Fruit fly (Drosophila melanogaster) whole organism, prepupa: ENCODE data around the gene CheA75a.

Source experiments
- CG10631 ChIP-seq: fragments of 200-800 bp; sonication (Bioruptor generic); optimal IDR thresholded peaks from 2 replicates; lab custom pipeline; 2016; ENCODE audit warnings: missing biosample characterization, missing genetic modification characterization
- CG10669 ChIP-seq: fragments of 200-800 bp; sonication (Bioruptor generic); optimal IDR thresholded peaks from 3 replicates; lab custom pipeline; 2018; ENCODE audit warnings: missing biosample characterization, mild to moderate bottlenecking, missing genetic modification characterization, moderate library complexity
- CG11294 ChIP-seq: fragments of 200-800 bp; sonication (Bioruptor generic); IDR thresholded peaks from 2 replicates; pipeline ENCODE4 v1.3.6; 2022; ENCODE audit warnings: missing biosample characterization, missing genetic modification characterization
- CG11762 ChIP-seq: fragments of 200-800 bp; sonication (Bioruptor generic); optimal IDR thresholded peaks from 3 replicates; lab custom pipeline; 2016; ENCODE audit warnings: missing biosample characterization, missing genetic modification characterization; ENCODE audit not compliant: insufficient read depth
- CG11902 ChIP-seq: fragments of 200-800 bp; sonication (Bioruptor generic); optimal IDR thresholded peaks from 3 replicates; lab custom pipeline; 2016; ENCODE audit warnings: missing biosample characterization, missing genetic modification characterization
- CG15336 ChIP-seq: fragments of 200-800 bp; sonication (Bioruptor generic); IDR thresholded peaks from 2 replicates; pipeline ENCODE4 v1.3.6; 2022; ENCODE audit warnings: missing biosample characterization, missing genetic modification characterization
- CG1621 ChIP-seq: fragments of 200-800 bp; sonication (Bioruptor generic); optimal IDR thresholded peaks from 3 replicates; lab custom pipeline; 2018; ENCODE audit warnings: missing biosample characterization, mild to moderate bottlenecking, missing genetic modification characterization
- CG16779 ChIP-seq: fragments of 200-800 bp; sonication (Bioruptor generic); optimal IDR thresholded peaks from 3 replicates; lab custom pipeline; 2017; ENCODE audit warnings: missing biosample characterization, mild to moderate bottlenecking, missing genetic modification characterization
- CG31627 ChIP-seq: fragments of 200-800 bp; sonication (Bioruptor generic); optimal IDR thresholded peaks from 3 replicates; lab custom pipeline; 2016; ENCODE audit warnings: missing biosample characterization, missing genetic modification characterization
- CG32006 ChIP-seq: fragments of 200-800 bp; sonication (Bioruptor generic); optimal IDR thresholded peaks from 3 replicates; lab custom pipeline; 2017; ENCODE audit warnings: missing biosample characterization, mild to moderate bottlenecking, missing genetic modification characterization
- CG34406 ChIP-seq: fragments of 200-800 bp; sonication (Bioruptor generic); optimal IDR thresholded peaks from 3 replicates; lab custom pipeline; 2016; ENCODE audit warnings: missing biosample characterization, missing genetic modification characterization
- CG4318 ChIP-seq: fragments of 200-800 bp; sonication (Bioruptor generic); optimal IDR thresholded peaks from 3 replicates; lab custom pipeline; 2017; ENCODE audit warnings: missing biosample characterization, mild to moderate bottlenecking, missing genetic modification characterization
- CG6276 ChIP-seq: fragments of 200-800 bp; sonication (Bioruptor generic); optimal IDR thresholded peaks from 2 replicates; lab custom pipeline; 2017; ENCODE audit warnings: missing biosample characterization, mild to moderate bottlenecking, missing genetic modification characterization
- CG6792 ChIP-seq: fragments of 200-800 bp; sonication (Bioruptor generic); optimal IDR thresholded peaks from 3 replicates; lab custom pipeline; 2016; ENCODE audit warnings: missing biosample characterization, missing genetic modification characterization
- CG6808 ChIP-seq: fragments of 200-800 bp; sonication (Bioruptor generic); optimal IDR thresholded peaks from 3 replicates; lab custom pipeline; 2017; ENCODE audit warnings: missing biosample characterization, missing genetic modification characterization, mild to moderate bottlenecking, moderate library complexity, missing genetic modification reagents
- CG6854 ChIP-seq: fragments of 200-800 bp; sonication (Bioruptor generic); optimal IDR thresholded peaks from 2 replicates; lab custom pipeline; 2017; ENCODE audit warnings: missing biosample characterization, mild to moderate bottlenecking, missing genetic modification characterization
- CG7368 ChIP-seq: fragments of 200-800 bp; sonication (Bioruptor generic); optimal IDR thresholded peaks from 3 replicates; lab custom pipeline; 2016; ENCODE audit warnings: missing biosample characterization, missing genetic modification characterization
- CG8319 ChIP-seq: fragments of 200-800 bp; sonication (Bioruptor generic); optimal IDR thresholded peaks from 3 replicates; lab custom pipeline; 2016; ENCODE audit warnings: missing biosample characterization, missing genetic modification characterization
- Eip75B ChIP-seq: fragments of 200-800 bp; sonication (Bioruptor generic); optimal IDR thresholded peaks from 3 replicates; lab custom pipeline; 2016; ENCODE audit warnings: missing biosample characterization, missing genetic modification characterization
- Eip78C ChIP-seq: fragments of 200-800 bp; sonication (Bioruptor generic); peaks from one replicate; lab custom pipeline; 2016; ENCODE audit warnings: missing biosample characterization, missing genetic modification characterization
- Ets21C ChIP-seq: fragments of 200-800 bp; sonication (Bioruptor generic); optimal IDR thresholded peaks from 3 replicates; lab custom pipeline; 2016; ENCODE audit warnings: missing biosample characterization, missing genetic modification characterization
- Ets96B ChIP-seq: fragments of 200-800 bp; optimal IDR thresholded peaks from 2 replicates; lab custom pipeline; 2019; ENCODE audit warnings: missing biosample characterization, mild to moderate bottlenecking, missing genetic modification characterization, moderate library complexity
- Gug ChIP-seq: fragments of 200-800 bp; sonication (Bioruptor generic); IDR thresholded peaks from 2 replicates; pipeline ENCODE4 v1.3.6; 2022; ENCODE audit warnings: missing biosample characterization, missing genetic modification characterization
- Hr38 ChIP-seq: sonication (Bioruptor generic); optimal IDR thresholded peaks from 2 replicates; lab custom pipeline; 2016; ENCODE audit warnings: missing biosample characterization, missing genetic modification characterization
- Hr39 ChIP-seq: fragments of 200-800 bp; sonication (Bioruptor generic); optimal IDR thresholded peaks from 2 replicates; lab custom pipeline; 2016; ENCODE audit warnings: missing biosample characterization, missing genetic modification characterization
- Hr4 ChIP-seq: fragments of 200-800 bp; sonication (Bioruptor generic); optimal IDR thresholded peaks from 3 replicates; lab custom pipeline; 2016; ENCODE audit warnings: missing biosample characterization, missing genetic modification characterization
- Met ChIP-seq: fragments of 200-800 bp; sonication (Bioruptor generic); optimal IDR thresholded peaks from 3 replicates; lab custom pipeline; 2016; ENCODE audit warnings: missing biosample characterization, missing genetic modification characterization
- Smox ChIP-seq: fragments of 200-800 bp; sonication (Bioruptor generic); optimal IDR thresholded peaks from 3 replicates; lab custom pipeline; 2016; ENCODE audit warnings: missing biosample characterization, missing genetic modification characterization
- Sox102F ChIP-seq: fragments of 200-800 bp; sonication (Bioruptor generic); optimal IDR thresholded peaks from 2 replicates; lab custom pipeline; 2016; ENCODE audit warnings: missing biosample characterization, mild to moderate bottlenecking, missing genetic modification characterization
- Sox15 ChIP-seq: fragments of 200-800 bp; sonication (Bioruptor generic); optimal IDR thresholded peaks from 3 replicates; lab custom pipeline; 2016; ENCODE audit warnings: missing biosample characterization, missing genetic modification characterization
- achi ChIP-seq: fragments of 200-800 bp; sonication (Bioruptor generic); optimal IDR thresholded peaks from 3 replicates; lab custom pipeline; 2016; ENCODE audit warnings: missing biosample characterization, missing genetic modification characterization
- acj6 ChIP-seq: fragments of 200-800 bp; sonication (Bioruptor generic); optimal IDR thresholded peaks from 3 replicates; lab custom pipeline; 2016; ENCODE audit warnings: missing biosample characterization, missing genetic modification characterization
- cyc ChIP-seq: fragments of 200-800 bp; sonication (Bioruptor generic); optimal IDR thresholded peaks from 3 replicates; lab custom pipeline; 2016; ENCODE audit warnings: missing biosample characterization, missing genetic modification characterization
- dac ChIP-seq: fragments of 200-800 bp; sonication (Bioruptor generic); optimal IDR thresholded peaks from 2 replicates; lab custom pipeline; 2017; ENCODE audit warnings: missing biosample characterization, mild to moderate bottlenecking, missing genetic modification characterization
- dsx ChIP-seq: fragments of 200-800 bp; optimal IDR thresholded peaks from 3 replicates; lab custom pipeline; 2019; ENCODE audit warnings: missing biosample characterization, mild to moderate bottlenecking, missing genetic modification characterization, moderate library complexity; ENCODE audit not compliant: poor library complexity, severe bottlenecking
- eg ChIP-seq: fragments of 200-800 bp; sonication (Bioruptor generic); IDR thresholded peaks from 3 replicates; pipeline ENCODE4 v1.3.6; 2022; ENCODE audit warnings: missing biosample characterization, missing genetic modification characterization
- fd59A ChIP-seq: fragments of 200-800 bp; sonication (Bioruptor generic); optimal IDR thresholded peaks from 2 replicates; lab custom pipeline; 2017; ENCODE audit warnings: missing biosample characterization, mild to moderate bottlenecking, missing genetic modification characterization, missing genetic modification reagents
- fd85E ChIP-seq: fragments of 200-800 bp; sonication (Bioruptor generic); optimal IDR thresholded peaks from 3 replicates; lab custom pipeline; 2016; ENCODE audit warnings: missing biosample characterization, missing genetic modification characterization
- fkh ChIP-seq: fragments of 200-800 bp; sonication (Bioruptor generic); optimal IDR thresholded peaks from 3 replicates; lab custom pipeline; 2017; ENCODE audit warnings: missing biosample characterization, mild to moderate bottlenecking, missing genetic modification characterization, moderate library complexity
- salr ChIP-seq, 2 experiments: fragments of 200-800 bp; sonication (Bioruptor generic); optimal IDR thresholded peaks; 3 replicates each; lab custom pipeline; 2016 to 2018; ENCODE audit warnings: missing biosample characterization in 2 of 2, missing genetic modification characterization in 2 of 2, mild to moderate bottlenecking in 1 of 2
- ss ChIP-seq, 2 experiments: fragments of 200-800 bp; sonication (Bioruptor generic); optimal IDR thresholded peaks; 2 replicates in 1 of 2; 3 replicates in 1 of 2; lab custom pipeline; 2017 to 2018; ENCODE audit warnings: mild to moderate bottlenecking in 2 of 2, missing biosample characterization in 2 of 2, missing genetic modification characterization in 2 of 2, moderate library complexity in 1 of 2
- svp ChIP-seq: fragments of 200-800 bp; sonication (Bioruptor generic); peaks from one replicate; lab custom pipeline; 2016; ENCODE audit warnings: missing biosample characterization, missing genetic modification characterization
- topi ChIP-seq: fragments of 200-800 bp; sonication (Bioruptor generic); optimal IDR thresholded peaks from 3 replicates; lab custom pipeline; 2016; ENCODE audit warnings: missing biosample characterization, missing genetic modification characterization
- vri ChIP-seq: fragments of 200-800 bp; sonication (Bioruptor generic); optimal IDR thresholded peaks from 3 replicates; lab custom pipeline; 2016; ENCODE audit warnings: missing biosample characterization, mild to moderate bottlenecking, missing genetic modification characterization

Gene CheA75a

DNA sequence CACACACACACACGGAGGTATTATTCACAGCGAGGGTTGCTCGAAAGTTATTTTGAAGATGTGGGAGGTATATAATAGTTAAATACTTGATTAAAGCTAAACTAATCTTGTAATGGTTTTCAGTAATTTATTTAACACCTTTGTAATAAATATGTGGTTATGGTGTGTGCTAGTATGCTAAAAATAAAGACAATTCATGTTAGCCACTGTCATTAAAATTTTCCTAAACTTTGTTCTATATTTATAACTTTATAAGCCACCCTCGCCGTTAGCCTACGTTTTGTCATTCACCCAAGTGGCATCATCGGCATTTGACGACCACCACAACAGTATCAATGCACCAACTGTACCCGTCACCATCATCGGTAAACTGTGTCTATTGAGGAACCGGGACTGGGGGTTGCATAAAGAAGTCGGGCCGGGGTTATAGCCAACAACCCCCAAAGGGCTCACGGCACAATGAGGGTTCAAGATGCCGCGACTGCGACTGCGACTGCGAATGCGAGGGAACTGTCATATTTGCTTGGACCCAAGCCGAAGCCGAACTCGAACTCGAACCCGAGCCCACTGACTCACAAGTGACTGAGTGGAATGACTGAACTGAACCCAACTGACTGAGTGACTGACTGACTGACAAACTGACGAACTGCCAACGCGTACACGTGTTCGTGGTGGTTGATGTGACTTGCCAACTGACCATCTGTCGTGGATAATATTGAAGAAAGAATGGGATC lies 20.6 kb downstream of the CheA75a start (continued):
- TF ChIP-seq cyc (GFP tag; lab: Kevin White, UChicago) (peak; percentile 6), CG8319 (GFP tag; lab: Kevin White, UChicago) (no peak), fkh (GFP tag; lab: Kevin White, UChicago) (no peak), svp (peak; percentile 67), Smox (peak; percentile 17), CG15336 (no peak), CG6808 (peak; percentile 23), CG11902 (no peak), Ets96B (tag; lab: Kevin White, UChicago) (peak; percentile 40), achi (GFP tag; lab: Kevin White, UChicago) (no peak), CG10631 (no peak), Hr39 (GFP tag; lab: Kevin White, UChicago) (no peak), salr (GFP tag; optimal IDR thresholded peaks at IDR 0.05; lab: Kevin White, UChicago) (no peak), CG16779 (no peak), topi (GFP tag; lab: Kevin White, UChicago) (peak; percentile 22), fd85E (no peak)

DNA sequence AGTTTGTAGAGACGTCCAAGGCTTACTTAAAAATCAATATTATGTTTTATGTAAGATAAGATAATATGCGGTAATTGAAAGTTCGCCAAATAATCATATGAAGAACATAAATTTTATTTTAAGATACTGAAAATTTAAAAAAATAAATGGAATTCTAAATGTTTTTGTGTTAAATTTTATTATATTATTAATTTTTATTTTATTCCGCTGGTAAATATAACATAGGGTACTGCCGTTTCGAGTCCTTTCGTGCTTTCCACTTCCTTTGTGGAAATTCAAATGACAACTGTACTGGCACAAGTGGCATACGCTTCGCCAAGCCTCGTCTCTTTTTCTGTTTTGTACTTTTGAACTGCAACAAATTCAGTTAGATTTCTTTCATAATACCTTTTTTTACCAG lies 21.2 kb downstream of the CheA75a start:
- TF ChIP-seq CG34406 (GFP tag; lab: Kevin White, UChicago) (no peak), Ets96B (tag; lab: Kevin White, UChicago) (no peak), Eip78C (peak; percentile 44)

DNA sequence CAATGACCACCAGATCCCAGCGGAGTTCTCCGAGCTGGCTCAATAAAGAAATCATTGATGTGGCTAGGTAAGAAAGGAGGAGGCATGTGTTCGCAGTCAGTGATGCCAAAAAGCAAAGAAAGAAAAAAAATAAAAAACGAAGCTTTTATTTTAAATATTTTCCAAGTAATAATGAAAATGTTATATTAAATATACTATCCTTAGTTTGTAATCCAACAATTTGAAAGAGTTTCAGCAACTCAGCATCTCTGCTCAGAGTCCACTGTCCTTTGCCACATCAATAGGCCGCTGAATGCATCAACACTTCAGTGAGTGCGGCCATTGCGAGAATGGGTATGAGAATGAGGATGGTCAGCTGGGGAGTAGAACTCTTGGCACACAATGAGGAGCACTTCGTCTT lies 22.3 kb downstream of the CheA75a start:
- TF ChIP-seq CG8319 (GFP tag; lab: Kevin White, UChicago) (no peak), Gug (GFP tag; lab: Robert Waterston, UW) (no peak), fd85E (no peak), CG32006 (GFP tag; lab: Kevin White, UChicago) (peak; percentile 13), acj6 (GFP tag; lab: Kevin White, UChicago) (peak; percentile 48), fkh (GFP tag; lab: Kevin White, UChicago) (no peak), CG11902 (no peak), CG6792 (peak; percentile 15), svp (peak; percentile 49), vri (no peak), CG34406 (GFP tag; lab: Kevin White, UChicago) (peak; percentile 24), CG11294 (GFP tag; lab: Robert Waterston, UW) (no peak), Sox102F (peak; percentile 4), CG6276 (GFP tag; lab: Kevin White, UChicago) (no peak), CG31627 (no peak), Hr38 (GFP tag; lab: Kevin White, UChicago) (no peak), Eip75B (peak; percentile 44), CG4318 (no peak), CG6854 (GFP tag; lab: Kevin White, UChicago) (no peak), salr (GFP tag; optimal IDR thresholded peaks at IDR 0.05; lab: Kevin White, UChicago) (peak in 1 of 2 experiments; percentile 35), CG6808 (peak; percentile 51), dac (no peak), dsx (GFP tag; lab: Kevin White, UChicago) (peak; percentile 68), cyc (GFP tag; lab: Kevin White, UChicago) (no peak), Met (GFP tag; lab: Kevin White, UChicago) (peak; percentile 5), Smox (peak; percentile 13), achi (GFP tag; lab: Kevin White, UChicago) (peak; percentile 55), Hr4 (GFP tag; lab: Kevin White, UChicago) (no peak), CG1621 (tag; lab: Kevin White, UChicago) (peak; percentile 38), ss (GFP tag; optimal IDR thresholded peaks at IDR 0.05; lab: Kevin White, UChicago) (peak; percentile 43 to 55), CG15336 (0 out of 2 replicates have a peak, but pooled peaks have one; percentile 49), Sox15 (GFP tag; lab: Kevin White, UChicago) (no peak), Hr39 (GFP tag; lab: Kevin White, UChicago) (no peak), CG16779 (no peak), CG11762 (GFP tag; lab: Kevin White, UChicago) (no peak), CG7368 (GFP tag; lab: Kevin White, UChicago) (no peak), CG10669 (peak; percentile 47), eg (GFP tag; lab: Robert Waterston, UW) (0 out of 3 replicates have a peak, but pooled peaks have one; percentile 39), fd59A (GFP tag; lab: Kevin White, UChicago) (peak; percentile 38), Ets21C (GFP tag; lab: Kevin White, UChicago) (no peak), topi (GFP tag; lab: Kevin White, UChicago) (peak; percentile 3)
